Worm (Caenorhabditis elegans): ENCODE data around the gene exos-4.1.

ce11 chrIV:13108430-13108829, 9.6 kb downstream of the exos-4.1 start:
- no peak for TF ChIP-seq med-1 (GFP tag; optimal IDR thresholded peaks at IDR 0.05; ENCODE audit: insufficient read depth)
- TF ChIP-seq klf-2 (GFP tag; conservative IDR thresholded peaks at IDR 0.05): no peak
- TF ChIP-seq ztf-23 (GFP tag; IDR thresholded peaks at IDR 0.05): no peak
- TF ChIP-seq ref-1 (GFP tag; conservative IDR thresholded peaks at IDR 0.05): no peak
- TF ChIP-seq cog-1 (tag; optimal IDR thresholded peaks at IDR 0.05): no peak
- TF ChIP-seq T22C8.4 (GFP tag; IDR thresholded peaks at IDR 0.05): no peak
- no peak for TF ChIP-seq tab-1 (GFP tag; IDR thresholded peaks at IDR 0.05)
- no peak for TF ChIP-seq ztf-29 (GFP tag; IDR thresholded peaks at IDR 0.05)
- no peak for TF ChIP-seq flt-1 (GFP tag; IDR thresholded peaks at IDR 0.05)
